Worm (Caenorhabditis elegans): Measurements from ENCODE around the gene F41C3.8.

The F41C3.8 gene

DNA sequence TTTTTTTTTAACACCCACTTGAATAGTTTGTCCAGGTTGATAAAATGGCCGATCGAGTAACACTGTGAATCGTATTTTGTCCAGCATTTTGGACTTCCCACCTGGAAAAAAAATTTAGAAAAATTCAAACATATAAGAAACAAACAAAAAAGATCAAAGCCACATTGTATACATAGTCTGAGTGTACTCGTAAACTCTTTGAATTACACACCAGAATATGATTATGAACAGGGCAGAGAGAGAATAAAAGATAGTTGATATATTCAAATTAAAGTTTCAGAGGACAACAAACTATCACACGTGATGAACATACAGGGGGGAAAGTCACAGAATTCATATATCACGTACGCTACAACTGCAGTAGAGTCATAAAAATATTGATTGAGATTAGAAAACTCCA is 50.4 kb downstream of the F41C3.8 start, which contains the start of gene ttm-2:
Gene ttm-2 (minus strand): TSS at position 101 of the 400 bp plus-strand sequence.
- TF ChIP-seq ama-1 (optimal IDR thresholded peaks at IDR 0.05) (no peak), nhr-237 (tag; optimal IDR thresholded peaks at IDR 0.05) (no peak), sox-4 (tag; optimal IDR thresholded peaks at IDR 0.05) (no peak), hlh-4 (tag; optimal IDR thresholded peaks at IDR 0.05) (no peak), pqm-1 (tag; optimal IDR thresholded peaks at IDR 0.05) (no peak), tlp-1 (tag; optimal IDR thresholded peaks at IDR 0.05) (no peak), nhr-11 (tag; optimal IDR thresholded peaks at IDR 0.05) (no peak), C16A3.4 (tag; optimal IDR thresholded peaks at IDR 0.05) (no peak), nhr-19 (GFP tag; conservative IDR thresholded peaks at IDR 0.05) (no peak), ceh-90 (tag; optimal IDR thresholded peaks at IDR 0.05) (no peak), blmp-1 (tag; optimal IDR thresholded peaks at IDR 0.05) (no peak), ets-5 (GFP tag; IDR thresholded peaks at IDR 0.05) (no peak), lsy-2 (tag; optimal IDR thresholded peaks at IDR 0.05) (no peak), sup-37 (GFP tag; optimal IDR thresholded peaks at IDR 0.05) (no peak)

DNA sequence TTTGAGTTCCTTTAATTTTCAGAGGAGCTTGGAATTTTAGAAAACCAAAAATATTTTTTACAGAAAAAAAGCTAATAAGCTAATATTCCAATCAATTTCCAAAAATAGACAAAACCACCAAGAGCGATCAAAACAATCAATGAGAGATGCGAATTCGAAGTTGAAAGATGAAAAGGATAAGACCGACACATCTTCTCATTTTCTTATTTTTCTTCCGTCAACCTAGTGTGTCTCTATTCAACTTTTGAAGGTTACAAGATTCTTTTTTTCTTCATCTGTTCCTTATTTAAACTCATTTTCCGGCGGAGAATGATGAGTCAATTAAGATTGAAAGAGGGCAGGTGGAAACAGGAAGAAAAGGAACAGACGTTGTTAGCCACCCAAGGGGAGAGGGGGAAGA is 51.8 kb downstream of the F41C3.8 start:
- peak; percentile 48 for TF ChIP-seq blmp-1 (tag; optimal IDR thresholded peaks at IDR 0.05)
- peak; percentile 3 for TF ChIP-seq mep-1 (tag; optimal IDR thresholded peaks at IDR 0.05)
- TF ChIP-seq nhr-20 (tag; optimal IDR thresholded peaks at IDR 0.05): peak; percentile 7
- TF ChIP-seq lin-14 (GFP tag; optimal IDR thresholded peaks at IDR 0.05): peak; percentile 80
- TF ChIP-seq nhr-85 (tag): peak; percentile 78
- TF ChIP-seq unc-86 (tag; optimal IDR thresholded peaks at IDR 0.05): no peak
